Worm (Caenorhabditis elegans): ENCODE results near the gene nhr-106.

ce11 chrV:453569-453968 is 35.9 kb upstream of the nhr-106 start, which contains the start of gene nhr-98:
- TF ChIP-seq mdl-1 (tag; optimal IDR thresholded peaks at IDR 0.05), result no peak
- TF ChIP-seq fos-1 (tag; optimal IDR thresholded peaks at IDR 0.05), result no peak
- TF ChIP-seq nhr-25 (tag; optimal IDR thresholded peaks at IDR 0.05), result no peak
- TF ChIP-seq snpc-4 (tag; optimal IDR thresholded peaks at IDR 0.05), result no peak
